Worm (Caenorhabditis elegans) whole organism, L2 larva: ENCODE results near the gene sru-45.

Experiments used
- elt-1 ChIP-seq: fragments of 150-350 bp; optimal IDR thresholded peaks from 2 replicates; lab custom pipeline; 2014; ENCODE audit warnings: missing biosample characterization, missing genetic modification characterization
- lin-39 ChIP-seq: fragments of 150-350 bp; optimal IDR thresholded peaks from 2 replicates; lab custom pipeline; 2014; ENCODE audit warnings: missing biosample characterization, missing genetic modification reagents, missing genetic modification characterization
- nhr-129 ChIP-seq: fragments of 150-350 bp; optimal IDR thresholded peaks from 2 replicates; lab custom pipeline; 2014; ENCODE audit warnings: missing biosample characterization, missing genetic modification characterization
- nhr-237 ChIP-seq: fragments of 150-350 bp; optimal IDR thresholded peaks from 2 replicates; lab custom pipeline; 2014; ENCODE audit warnings: missing biosample characterization, missing genetic modification characterization
- unc-39 ChIP-seq: fragments of 150-350 bp; optimal IDR thresholded peaks from 2 replicates; lab custom pipeline; 2014; ENCODE audit warnings: missing biosample characterization, missing genetic modification characterization

DNA sequence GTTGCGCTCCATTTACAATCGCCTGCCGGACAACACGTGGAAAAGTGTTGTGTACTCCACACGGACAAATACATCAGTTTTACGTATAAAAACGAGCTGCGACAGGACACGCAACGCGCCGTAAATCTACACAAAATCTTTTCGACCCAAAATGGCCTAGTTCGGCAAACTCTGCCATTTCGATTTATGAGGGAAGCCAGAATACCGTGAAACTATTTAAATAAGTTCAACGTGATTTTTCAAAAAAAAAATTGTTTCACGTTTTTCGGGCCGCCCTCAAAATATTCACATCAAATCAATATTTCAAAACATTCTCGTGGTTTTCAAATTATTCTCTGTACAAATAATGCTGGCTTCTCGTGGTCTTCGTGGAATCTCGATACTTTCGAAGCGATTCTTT is 38.9 kb upstream of the sru-45 start, which contains the start of gene F36D3.8:
- TF ChIP-seq nhr-129 (tag; lab: Kevin White, UChicago) (no peak), elt-1 (tag; lab: Kevin White, UChicago) (no peak), nhr-237 (tag; lab: Kevin White, UChicago) (no peak), lin-39 (tag; lab: Kevin White, UChicago) (no peak), unc-39 (tag; lab: Kevin White, UChicago) (no peak)
